Fruit fly (Drosophila melanogaster) whole organism, embryonic: ENCODE results near the gene NfI.

Source experiments
- Bgb ChIP-seq: fragments of 200-800 bp; sonication (Bioruptor generic); IDR thresholded peaks from 2 replicates; pipeline ENCODE4 v1.3.6; 2022; ENCODE audit warnings: missing biosample characterization, missing genetic modification characterization; ENCODE audit not compliant: partially characterized antibody
- CG11696 ChIP-seq: fragments of 200-800 bp; sonication (Bioruptor generic); IDR thresholded peaks from 2 replicates; pipeline ENCODE4 v1.3.6; 2022; ENCODE audit warnings: missing biosample characterization, missing genetic modification characterization
- CG11723 ChIP-seq: fragments of 200-800 bp; sonication (Bioruptor generic); optimal IDR thresholded peaks from 2 replicates; lab custom pipeline; 2017; ENCODE audit warnings: missing biosample characterization, mild to moderate bottlenecking, missing genetic modification characterization
- CG12071 ChIP-seq: fragments of 200-800 bp; sonication (Bioruptor generic); optimal IDR thresholded peaks from 3 replicates; lab custom pipeline; 2018; ENCODE audit warnings: missing biosample characterization, mild to moderate bottlenecking, missing genetic modification characterization
- CG12391 ChIP-seq: fragments of 200-800 bp; sonication (Bioruptor generic); optimal IDR thresholded peaks from 3 replicates; lab custom pipeline; 2018; ENCODE audit warnings: missing biosample characterization, mild to moderate bottlenecking, missing genetic modification characterization, moderate library complexity
- CG13123 ChIP-seq: fragments of 200-800 bp; sonication (Bioruptor generic); optimal IDR thresholded peaks from 2 replicates; lab custom pipeline; 2016; ENCODE audit warnings: missing biosample characterization, missing genetic modification characterization
- CG15269 ChIP-seq: fragments of 200-800 bp; sonication (Bioruptor generic); optimal IDR thresholded peaks from 2 replicates; lab custom pipeline; 2018; ENCODE audit warnings: missing biosample characterization, mild to moderate bottlenecking, missing genetic modification characterization, moderate library complexity
- CG1603 ChIP-seq: fragments of 200-800 bp; sonication (Bioruptor generic); optimal IDR thresholded peaks from 2 replicates; lab custom pipeline; 2019; ENCODE audit warnings: missing biosample characterization, mild to moderate bottlenecking, missing genetic modification characterization, moderate library complexity
- CG17186 ChIP-seq: fragments of 200-800 bp; sonication (Bioruptor generic); optimal IDR thresholded peaks from 3 replicates; lab custom pipeline; 2017; ENCODE audit warnings: missing biosample characterization, missing genetic modification reagents, missing genetic modification characterization
- CG3281 ChIP-seq: fragments of 200-800 bp; sonication (Bioruptor generic); optimal IDR thresholded peaks from 3 replicates; lab custom pipeline; 2017; ENCODE audit warnings: missing biosample characterization, mild to moderate bottlenecking, missing genetic modification characterization
- CG3847 ChIP-seq: fragments of 200-800 bp; sonication (Bioruptor generic); IDR thresholded peaks from 2 replicates; pipeline ENCODE4 v1.3.6; 2022; ENCODE audit warnings: missing biosample characterization, missing genetic modification characterization
- CG42726 ChIP-seq: fragments of 200-800 bp; sonication (Bioruptor generic); IDR thresholded peaks from 2 replicates; pipeline ENCODE4 v1.3.6; 2022; ENCODE audit warnings: missing biosample characterization, missing genetic modification characterization; ENCODE audit not compliant: partially characterized antibody
- CG4424 ChIP-seq: fragments of 200-800 bp; sonication (Bioruptor generic); optimal IDR thresholded peaks from 3 replicates; lab custom pipeline; 2016; ENCODE audit warnings: missing biosample characterization, missing genetic modification characterization
- CG5953 ChIP-seq: fragments of 200-800 bp; sonication (Bioruptor generic); IDR thresholded peaks from 2 replicates; pipeline ENCODE4 v1.3.6; 2022; ENCODE audit warnings: missing biosample characterization, missing genetic modification characterization
- CG6654 ChIP-seq: fragments of 200-800 bp; sonication (Bioruptor generic); optimal IDR thresholded peaks from 2 replicates; lab custom pipeline; 2017; ENCODE audit warnings: missing biosample characterization, mild to moderate bottlenecking, missing genetic modification characterization
- CG7839 ChIP-seq: fragments of 200-800 bp; sonication (Bioruptor generic); optimal IDR thresholded peaks from 3 replicates; lab custom pipeline; 2018; ENCODE audit warnings: missing biosample characterization, mild to moderate bottlenecking, missing genetic modification characterization, moderate library complexity
- CG8281 ChIP-seq: fragments of 200-800 bp; sonication (Bioruptor generic); optimal IDR thresholded peaks from 2 replicates; lab custom pipeline; 2018; ENCODE audit warnings: missing biosample characterization, mild to moderate bottlenecking, missing genetic modification characterization, moderate library complexity
- CG8944 ChIP-seq: fragments of 200-800 bp; sonication (Bioruptor generic); optimal IDR thresholded peaks from 3 replicates; lab custom pipeline; 2016; ENCODE audit warnings: missing biosample characterization, missing genetic modification characterization
- Chrac-16 ChIP-seq: fragments of 200-800 bp; sonication (Bioruptor generic); optimal IDR thresholded peaks from 3 replicates; lab custom pipeline; 2016; ENCODE audit warnings: missing biosample characterization, missing genetic modification characterization
- D ChIP-seq, 2 experiments: fragments of 200-800 bp in 1 of 2; fragments of >200 bp in 1 of 2; sonication (Bioruptor generic) in 1 of 2; optimal IDR thresholded peaks; 2 replicates in 1 of 2; 3 replicates in 1 of 2; lab custom pipeline; 2017; ENCODE audit warnings: mild to moderate bottlenecking in 1 of 2, missing biosample characterization in 1 of 2, missing genetic modification characterization in 1 of 2, missing genetic modification reagents in 1 of 2
- Dbx ChIP-seq: fragments of 200-800 bp; sonication (Bioruptor generic); IDR thresholded peaks from 3 replicates; pipeline ENCODE4 v1.3.6; 2022; ENCODE audit warnings: missing biosample characterization, missing genetic modification characterization
- Jarid2 ChIP-seq: fragments of 200-800 bp; sonication (Bioruptor generic); optimal IDR thresholded peaks from 3 replicates; lab custom pipeline; 2017; ENCODE audit warnings: mild to moderate bottlenecking, missing biosample characterization, missing genetic modification reagents, missing genetic modification characterization
- Myb ChIP-seq: fragments of 200-800 bp; sonication (Bioruptor generic); optimal IDR thresholded peaks from 2 replicates; lab custom pipeline; 2016; ENCODE audit warnings: missing biosample characterization, missing genetic modification characterization
- Optix ChIP-seq: fragments of 200-800 bp; sonication (Bioruptor generic); IDR thresholded peaks from 3 replicates; pipeline ENCODE4 v1.3.6; 2022; ENCODE audit warnings: missing biosample characterization, missing genetic modification characterization
- Ravus ChIP-seq: fragments of 200-800 bp; sonication (Bioruptor generic); IDR thresholded peaks from 2 replicates; pipeline ENCODE4 v1.3.6; 2022; ENCODE audit warnings: missing biosample characterization, missing genetic modification characterization
- Spps ChIP-seq: fragments of 200-800 bp; sonication (Bioruptor generic); optimal IDR thresholded peaks from 2 replicates; lab custom pipeline; 2018; ENCODE audit warnings: missing biosample characterization, mild to moderate bottlenecking, missing genetic modification characterization
- Tbp ChIP-seq: fragments of >200 bp; optimal IDR thresholded peaks from 2 replicates; lab custom pipeline; 2018; ENCODE audit warnings: missing biosample characterization, missing genetic modification characterization
- Xbp1 ChIP-seq: fragments of 200-800 bp; sonication (Bioruptor generic); optimal IDR thresholded peaks from 3 replicates; lab custom pipeline; 2016; ENCODE audit warnings: missing biosample characterization, mild to moderate bottlenecking, missing genetic modification characterization
- aop ChIP-seq: fragments of 200-800 bp; sonication (Bioruptor generic); IDR thresholded peaks from 2 replicates; pipeline ENCODE4 v1.3.6; 2022; ENCODE audit warnings: missing biosample characterization, missing genetic modification characterization
- chinmo ChIP-seq: fragments of 200-800 bp; sonication (Bioruptor generic); IDR thresholded peaks from 4 replicates; pipeline ENCODE4 v1.3.6; 2022; ENCODE audit warnings: missing biosample characterization, missing genetic modification characterization; ENCODE audit not compliant: partially characterized antibody
- corto ChIP-seq: fragments of 200-800 bp; sonication (Bioruptor generic); optimal IDR thresholded peaks from 2 replicates; lab custom pipeline; 2016; ENCODE audit warnings: missing biosample characterization, mild to moderate bottlenecking, missing genetic modification characterization, moderate library complexity
- disco-r ChIP-seq: fragments of 200-800 bp; sonication (Bioruptor generic); optimal IDR thresholded peaks from 2 replicates; lab custom pipeline; 2016; ENCODE audit warnings: missing biosample characterization, missing genetic modification characterization
- dm ChIP-seq: fragments of 200-800 bp; sonication (Bioruptor generic); optimal IDR thresholded peaks from 3 replicates; lab custom pipeline; 2016; ENCODE audit warnings: missing biosample characterization, missing genetic modification characterization
- ftz-f1 ChIP-seq: fragments of 200-800 bp; sonication (Bioruptor generic); optimal IDR thresholded peaks from 2 replicates; lab custom pipeline; 2016; ENCODE audit warnings: missing biosample characterization, missing genetic modification characterization
- gce ChIP-seq: fragments of 200-800 bp; sonication (Bioruptor generic); IDR thresholded peaks from 3 replicates; pipeline ENCODE4 v1.3.6; 2022; ENCODE audit warnings: missing biosample characterization, missing genetic modification characterization
- grau ChIP-seq: fragments of 200-800 bp; optimal IDR thresholded peaks from 3 replicates; lab custom pipeline; 2019; ENCODE audit warnings: missing biosample characterization, mild to moderate bottlenecking, missing genetic modification characterization, moderate library complexity
- gsb-n ChIP-seq: fragments of 200-800 bp; sonication (Bioruptor generic); optimal IDR thresholded peaks from 3 replicates; lab custom pipeline; 2018; ENCODE audit warnings: missing biosample characterization, mild to moderate bottlenecking, missing genetic modification characterization
- lbe ChIP-seq: fragments of 200-800 bp; sonication (Bioruptor generic); optimal IDR thresholded peaks from 2 replicates; lab custom pipeline; 2016; ENCODE audit warnings: missing biosample characterization, mild to moderate bottlenecking, missing genetic modification characterization
- lilli ChIP-seq: fragments of 200-800 bp; sonication (Bioruptor generic); optimal IDR thresholded peaks from 3 replicates; lab custom pipeline; 2016; ENCODE audit warnings: missing biosample characterization, missing genetic modification characterization
- maf-S ChIP-seq: fragments of 200-800 bp; sonication (Bioruptor generic); optimal IDR thresholded peaks from 2 replicates; lab custom pipeline; 2016; ENCODE audit warnings: missing biosample characterization, missing genetic modification characterization
- mirr ChIP-seq: fragments of 200-800 bp; sonication (Bioruptor generic); optimal IDR thresholded peaks from 3 replicates; lab custom pipeline; 2018; ENCODE audit warnings: missing biosample characterization, mild to moderate bottlenecking, missing genetic modification characterization
- nau ChIP-seq: fragments of 200-800 bp; sonication (Bioruptor generic); optimal IDR thresholded peaks from 3 replicates; lab custom pipeline; 2017; ENCODE audit warnings: missing biosample characterization, mild to moderate bottlenecking, missing genetic modification characterization, missing genetic modification reagents
- p53 ChIP-seq: fragments of 200-800 bp; sonication (Bioruptor generic); optimal IDR thresholded peaks from 2 replicates; lab custom pipeline; 2016; ENCODE audit warnings: missing biosample characterization, missing genetic modification characterization
- pfk ChIP-seq: fragments of 200-800 bp; sonication (Bioruptor generic); optimal IDR thresholded peaks from 2 replicates; lab custom pipeline; 2018; ENCODE audit warnings: missing biosample characterization, mild to moderate bottlenecking, missing genetic modification characterization, moderate library complexity
- pnt ChIP-seq: fragments of 200-800 bp; sonication (Bioruptor generic); optimal IDR thresholded peaks from 3 replicates; lab custom pipeline; 2016; ENCODE audit warnings: missing biosample characterization, missing genetic modification characterization
- sc ChIP-seq, 3 experiments: fragments of >200 bp in 2 of 3; fragments of 200-800 bp in 1 of 3; sonication (Bioruptor generic) in 1 of 3; optimal IDR thresholded peaks; 2 replicates in 2 of 3; 3 replicates in 1 of 3; lab custom pipeline; 2017; ENCODE audit warnings: mild to moderate bottlenecking in 1 of 3, missing biosample characterization in 1 of 3, missing genetic modification characterization in 1 of 3, missing genetic modification reagents in 1 of 3
- schlank ChIP-seq: fragments of 200-800 bp; sonication (Bioruptor generic); optimal IDR thresholded peaks from 2 replicates; lab custom pipeline; 2018; ENCODE audit warnings: missing biosample characterization, mild to moderate bottlenecking, missing genetic modification characterization
- sr ChIP-seq: fragments of 200-800 bp; sonication (Bioruptor generic); IDR thresholded peaks from 3 replicates; pipeline ENCODE4 v1.3.6; 2022; ENCODE audit warnings: missing biosample characterization, missing genetic modification characterization
- tna ChIP-seq: fragments of 200-800 bp; sonication (Bioruptor generic); IDR thresholded peaks from 2 replicates; pipeline ENCODE4 v1.3.6; 2022; ENCODE audit warnings: missing biosample characterization, missing genetic modification characterization; ENCODE audit not compliant: partially characterized antibody
- vvl ChIP-seq: fragments of 200-800 bp; sonication (Bioruptor generic); IDR thresholded peaks from 2 replicates; pipeline ENCODE4 v1.3.6; 2022; ENCODE audit warnings: missing biosample characterization, missing genetic modification characterization
- zfh2 ChIP-seq: fragments of 200-800 bp; sonication (Bioruptor generic); optimal IDR thresholded peaks from 2 replicates; lab custom pipeline; 2016; ENCODE audit warnings: missing biosample characterization, missing genetic modification characterization

The NfI gene

dm6 chr4:225824-226223, 50.3 kb downstream of the NfI start (continued):
- TF ChIP-seq CG8944 (GFP tag; lab: Kevin White, UChicago) (no peak), zfh2 (no peak), Ravus (GFP tag; lab: Robert Waterston, UW) (no peak), p53 (GFP tag; lab: Kevin White, UChicago) (no peak), CG11723 (GFP tag; lab: Kevin White, UChicago) (peak; percentile 24), CG13123 (GFP tag; lab: Kevin White, UChicago) (peak; percentile 16), Myb (GFP tag; lab: Kevin White, UChicago) (no peak), CG7839 (tag; lab: Kevin White, UChicago) (no peak), Spps (tag; lab: Kevin White, UChicago) (peak; percentile 3), sc (optimal IDR thresholded peaks at IDR 0.05; lab: Kevin White, UChicago) (no peak), sc (GFP tag; optimal IDR thresholded peaks at IDR 0.05; lab: Kevin White, UChicago) (peak; percentile 28), grau (no peak), nau (GFP tag; lab: Kevin White, UChicago) (peak; percentile 65), pfk (GFP tag; lab: Kevin White, UChicago) (peak; percentile 49), gce (GFP tag; lab: Robert Waterston, UW) (no peak), CG3281 (GFP tag; lab: Kevin White, UChicago) (no peak), CG42726 (GFP tag; lab: Robert Waterston, UW) (no peak), maf-S (GFP tag; lab: Kevin White, UChicago) (no peak), corto (GFP tag; lab: Kevin White, UChicago) (no peak), disco-r (GFP tag; lab: Kevin White, UChicago) (no peak), dm (GFP tag; lab: Kevin White, UChicago) (no peak), pnt (GFP tag; lab: Kevin White, UChicago) (no peak), Xbp1 (no peak), CG3847 (no peak), CG11696 (GFP tag; lab: Robert Waterston, UW) (no peak), CG1603 (tag; lab: Kevin White, UChicago) (peak; percentile 43), CG15269 (tag; lab: Kevin White, UChicago) (no peak), CG12391 (tag; lab: Kevin White, UChicago) (no peak), aop (GFP tag; lab: Robert Waterston, UW) (no peak), Jarid2 (GFP tag; lab: Kevin White, UChicago) (no peak), chinmo (no peak), mirr (GFP tag; lab: Kevin White, UChicago) (no peak), schlank (tag; lab: Kevin White, UChicago) (no peak), CG4424 (GFP tag; lab: Kevin White, UChicago) (peak; percentile 27), CG8281 (tag; lab: Kevin White, UChicago) (no peak), lbe (GFP tag; lab: Kevin White, UChicago) (no peak), sr (GFP tag; lab: Robert Waterston, UW) (no peak), Dbx (GFP tag; lab: Robert Waterston, UW) (no peak), Optix (GFP tag; lab: Robert Waterston, UW) (no peak), gsb-n (tag; lab: Kevin White, UChicago) (no peak), Chrac-16 (GFP tag; lab: Kevin White, UChicago) (no peak), Bgb (GFP tag; lab: Robert Waterston, UW) (no peak), CG5953 (GFP tag; lab: Robert Waterston, UW) (no peak), lilli (GFP tag; lab: Kevin White, UChicago) (peak; percentile 5), tna (GFP tag; lab: Robert Waterston, UW) (no peak), CG17186 (GFP tag; lab: Kevin White, UChicago) (no peak), Tbp (GFP tag; lab: Kevin White, UChicago) (no peak), CG6654 (GFP tag; lab: Kevin White, UChicago) (no peak), D (optimal IDR thresholded peaks at IDR 0.05; lab: Kevin White, UChicago) (no peak), D (GFP tag; optimal IDR thresholded peaks at IDR 0.05; lab: Kevin White, UChicago) (peak; percentile 22), vvl (GFP tag; lab: Robert Waterston, UW) (no peak), ftz-f1 (GFP tag; lab: Kevin White, UChicago) (no peak), CG12071 (GFP tag; lab: Kevin White, UChicago) (no peak)
